Fruit fly (Drosophila melanogaster): ENCODE measurements around the gene eIF2beta.

Gene eIF2beta

DNA sequence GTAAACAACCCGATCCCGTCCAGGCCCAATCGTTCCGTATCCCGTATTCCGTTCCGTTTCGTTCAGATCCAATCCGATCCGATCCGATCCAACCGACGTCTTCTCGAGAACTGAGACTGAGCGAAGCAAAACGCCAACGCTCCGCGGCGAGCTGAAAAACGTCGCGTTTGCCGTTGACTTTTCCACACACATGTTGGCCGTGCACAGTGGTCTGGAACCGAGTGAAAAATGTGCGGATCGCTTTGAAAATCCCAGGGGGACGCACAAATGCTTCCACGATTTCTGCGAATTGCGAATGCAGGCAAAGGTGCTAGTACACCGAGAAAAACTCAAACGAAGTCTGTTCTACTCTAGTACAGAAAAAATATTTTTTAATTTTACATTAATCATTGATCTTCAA lies 41.6 kb downstream of the eIF2beta start, which contains the start of gene CG10663 (continued):
- TF ChIP-seq CG12236 (GFP tag; optimal IDR thresholded peaks at IDR 0.05) (no peak), cad (GFP tag; optimal IDR thresholded peaks at IDR 0.05) (no peak), CG5180 (GFP tag; optimal IDR thresholded peaks at IDR 0.05) (peak; percentile 81), CG6683 (GFP tag; optimal IDR thresholded peaks at IDR 0.05) (no peak), crp (GFP tag; optimal IDR thresholded peaks at IDR 0.05) (no peak), HHEX (GFP tag; optimal IDR thresholded peaks at IDR 0.05) (no peak), gsb (GFP tag; IDR thresholded peaks at IDR 0.05) (no peak), CG12155 (GFP tag; optimal IDR thresholded peaks at IDR 0.05) (no peak), CG12071 (GFP tag; optimal IDR thresholded peaks at IDR 0.05) (peak; percentile 0), CG9727 (GFP tag; optimal IDR thresholded peaks at IDR 0.05) (no peak), dimm (GFP tag; IDR thresholded peaks at IDR 0.05) (no peak), CG11504 (tag; optimal IDR thresholded peaks at IDR 0.05) (peak; percentile 85), wek (GFP tag; optimal IDR thresholded peaks at IDR 0.05) (no peak), mirr (GFP tag; optimal IDR thresholded peaks at IDR 0.05) (no peak), CG8944 (GFP tag; optimal IDR thresholded peaks at IDR 0.05) (no peak), CG12219 (GFP tag; optimal IDR thresholded peaks at IDR 0.05) (no peak), CG12942 (GFP tag; optimal IDR thresholded peaks at IDR 0.05) (no peak), CG12769 (tag; optimal IDR thresholded peaks at IDR 0.05) (peak; percentile 88), CG14667 (GFP tag; IDR thresholded peaks at IDR 0.05) (no peak), B-H1 (GFP tag; IDR thresholded peaks at IDR 0.05) (peak; percentile 17; the same call in 1 of the 3 replicates), HLH4C (GFP tag; IDR thresholded peaks at IDR 0.05; ENCODE audit: partially characterized antibody) (peak; percentile 53; the same call in 2 of the 3 replicates), CG4404 (GFP tag; IDR thresholded peaks at IDR 0.05) (no peak), CG32767 (GFP tag; IDR thresholded peaks at IDR 0.05) (no peak), Fer2 (tag; optimal IDR thresholded peaks at IDR 0.05) (no peak), CG12299 (tag; optimal IDR thresholded peaks at IDR 0.05) (no peak), Taf1 (GFP tag; IDR thresholded peaks at IDR 0.05) (no peak), vfl (GFP tag; optimal IDR thresholded peaks at IDR 0.05) (no peak), onecut (GFP tag; IDR thresholded peaks at IDR 0.05) (0 out of 2 replicates have a peak, but pooled peaks have one; percentile 25), CG42726 (GFP tag; IDR thresholded peaks at IDR 0.05; ENCODE audit: partially characterized antibody) (0 out of 2 replicates have a peak, but pooled peaks have one; percentile 13), row (GFP tag; IDR thresholded peaks at IDR 0.05) (peak; percentile 72), z (GFP tag; IDR thresholded peaks at IDR 0.05) (0 out of 3 replicates have a peak, but pooled peaks have one; percentile 48), CG32772 (GFP tag; IDR thresholded peaks at IDR 0.05) (no peak), HmgZ (tag; optimal IDR thresholded peaks at IDR 0.05) (no peak), fd102C (GFP tag; optimal IDR thresholded peaks at IDR 0.05) (no peak), bowl (GFP tag; IDR thresholded peaks at IDR 0.05) (no peak), CG12391 (tag; optimal IDR thresholded peaks at IDR 0.05) (peak; percentile 11), CrebB (tag; optimal IDR thresholded peaks at IDR 0.05) (no peak), Side (GFP tag; optimal IDR thresholded peaks at IDR 0.05) (no peak), slbo (GFP tag; IDR thresholded peaks at IDR 0.05) (peak; percentile 42), CG2712 (tag; optimal IDR thresholded peaks at IDR 0.05) (no peak), cg (GFP tag; optimal IDR thresholded peaks at IDR 0.05) (peak; percentile 14), CG31224 (GFP tag; IDR thresholded peaks at IDR 0.05) (no peak), CG3407 (GFP tag; optimal IDR thresholded peaks at IDR 0.05) (no peak), fd3F (GFP tag; optimal IDR thresholded peaks at IDR 0.05) (no peak), CG14710 (tag; optimal IDR thresholded peaks at IDR 0.05) (no peak), CG34422 (GFP tag; IDR thresholded peaks at IDR 0.05) (no peak), knrl (GFP tag; IDR thresholded peaks at IDR 0.05; ENCODE audit: partially characterized antibody) (peak; percentile 35; the same call in 1 of the 3 replicates), h (optimal IDR thresholded peaks at IDR 0.05) (no peak), ase (GFP tag; IDR thresholded peaks at IDR 0.05) (no peak), pfk (GFP tag; optimal IDR thresholded peaks at IDR 0.05) (peak; percentile 94), CG17912 (GFP tag; optimal IDR thresholded peaks at IDR 0.05) (no peak)
